Fruit fly (Drosophila melanogaster) whole organism, embryonic: ENCODE results near the gene CG31467.
A peak's percentile ranks its signal among the peaks of the same experiment; 100 is the strongest.

Source experiments
- BtbVII ChIP-seq: fragments of 200-800 bp; sonication (Bioruptor generic); optimal IDR thresholded peaks from 3 replicates; lab custom pipeline; 2017; ENCODE audit warnings: missing biosample characterization, mild to moderate bottlenecking, missing genetic modification characterization
- C15 ChIP-seq: fragments of 200-800 bp; sonication (Bioruptor generic); IDR thresholded peaks from 3 replicates; pipeline ENCODE4 v1.3.6; 2022; ENCODE audit warnings: missing biosample characterization, missing genetic modification characterization
- CG1024 ChIP-seq: fragments of 200-800 bp; sonication (Bioruptor generic); IDR thresholded peaks from 2 replicates; pipeline ENCODE4 v1.3.6; 2022; ENCODE audit warnings: missing biosample characterization, missing genetic modification characterization
- CG10321 ChIP-seq: fragments of 200-800 bp; sonication (Bioruptor generic); IDR thresholded peaks from 2 replicates; pipeline ENCODE4 v1.3.6; 2022; ENCODE audit warnings: missing biosample characterization, missing genetic modification characterization
- CG12155 ChIP-seq: fragments of 200-800 bp; sonication (Bioruptor generic); optimal IDR thresholded peaks from 3 replicates; lab custom pipeline; 2016; ENCODE audit warnings: missing biosample characterization, missing genetic modification characterization
- CG15269 ChIP-seq: fragments of 200-800 bp; sonication (Bioruptor generic); optimal IDR thresholded peaks from 2 replicates; lab custom pipeline; 2018; ENCODE audit warnings: missing biosample characterization, mild to moderate bottlenecking, missing genetic modification characterization, moderate library complexity
- CG1602 ChIP-seq: fragments of 200-800 bp; sonication (Bioruptor generic); optimal IDR thresholded peaks from 3 replicates; lab custom pipeline; 2016; ENCODE audit warnings: missing biosample characterization, missing genetic modification characterization
- CG16863 ChIP-seq: fragments of 200-800 bp; sonication (Bioruptor generic); optimal IDR thresholded peaks from 3 replicates; lab custom pipeline; 2016; ENCODE audit warnings: missing biosample characterization, missing genetic modification characterization
- CG2889 ChIP-seq: fragments of 200-800 bp; sonication (Bioruptor generic); IDR thresholded peaks from 3 replicates; pipeline ENCODE4 v1.3.6; 2022; ENCODE audit warnings: missing biosample characterization, missing genetic modification characterization
- CG31388 ChIP-seq: fragments of 200-800 bp; sonication (Bioruptor generic); optimal IDR thresholded peaks from 2 replicates; lab custom pipeline; 2016; ENCODE audit warnings: missing biosample characterization, missing genetic modification characterization
- CG3163 ChIP-seq: fragments of 200-800 bp; sonication (Bioruptor generic); optimal IDR thresholded peaks from 3 replicates; lab custom pipeline; 2016; ENCODE audit warnings: missing biosample characterization, missing genetic modification characterization
- CG32532 ChIP-seq: fragments of 200-800 bp; sonication (Bioruptor generic); IDR thresholded peaks from 2 replicates; pipeline ENCODE4 v1.3.6; 2022; ENCODE audit warnings: missing biosample characterization, missing genetic modification characterization
- CG3726 ChIP-seq: fragments of 200-800 bp; sonication (Bioruptor generic); IDR thresholded peaks from 3 replicates; pipeline ENCODE4, ENCODE4 v1.3.6; 2022; ENCODE audit warnings: missing biosample characterization, missing genetic modification characterization
- CG3838 ChIP-seq: fragments of 200-800 bp; sonication (Bioruptor generic); optimal IDR thresholded peaks from 3 replicates; lab custom pipeline; 2016; ENCODE audit warnings: missing biosample characterization, missing genetic modification characterization
- CG4282 ChIP-seq: fragments of 200-800 bp; sonication (Bioruptor generic); optimal IDR thresholded peaks from 2 replicates; lab custom pipeline; 2016; ENCODE audit warnings: missing biosample characterization, missing genetic modification characterization
- CG4424 ChIP-seq: fragments of 200-800 bp; sonication (Bioruptor generic); optimal IDR thresholded peaks from 3 replicates; lab custom pipeline; 2016; ENCODE audit warnings: missing biosample characterization, missing genetic modification characterization
- CG5953 ChIP-seq: fragments of 200-800 bp; sonication (Bioruptor generic); IDR thresholded peaks from 2 replicates; pipeline ENCODE4 v1.3.6; 2022; ENCODE audit warnings: missing biosample characterization, missing genetic modification characterization
- CG6654 ChIP-seq: fragments of 200-800 bp; sonication (Bioruptor generic); optimal IDR thresholded peaks from 2 replicates; lab custom pipeline; 2017; ENCODE audit warnings: missing biosample characterization, mild to moderate bottlenecking, missing genetic modification characterization
- CG6813 ChIP-seq: fragments of 200-800 bp; sonication (Bioruptor generic); optimal IDR thresholded peaks from 2 replicates; lab custom pipeline; 2017; ENCODE audit warnings: missing biosample characterization, missing genetic modification characterization, mild to moderate bottlenecking, moderate library complexity, missing genetic modification reagents
- CG8290 ChIP-seq, 3 experiments: fragments of 200-800 bp; sonication (Bioruptor generic); optimal IDR thresholded peaks; 2 replicates each; lab custom pipeline; 2016 to 2019; ENCODE audit warnings: missing biosample characterization in 3 of 3, missing genetic modification characterization in 3 of 3, mild to moderate bottlenecking in 2 of 3, moderate library complexity in 1 of 3
- CG9876 ChIP-seq: fragments of 200-800 bp; sonication (Bioruptor generic); optimal IDR thresholded peaks from 2 replicates; lab custom pipeline; 2016; ENCODE audit warnings: missing biosample characterization, missing genetic modification characterization
- CG9932 ChIP-seq: fragments of 200-800 bp; sonication (Bioruptor generic); IDR thresholded peaks from 2 replicates; pipeline ENCODE4 v1.3.6; 2022; ENCODE audit warnings: missing biosample characterization, missing genetic modification characterization
- CkIIα-i1 ChIP-seq: fragments of 200-800 bp; sonication (Bioruptor generic); IDR thresholded peaks from 2 replicates; pipeline ENCODE4 v1.3.6; 2022; ENCODE audit warnings: missing biosample characterization, missing genetic modification characterization
- Fer1 ChIP-seq: fragments of 200-800 bp; sonication (Bioruptor generic); optimal IDR thresholded peaks from 2 replicates; lab custom pipeline; 2017; ENCODE audit warnings: missing biosample characterization, mild to moderate bottlenecking, missing genetic modification characterization
- Hey ChIP-seq: fragments of 200-800 bp; sonication (Bioruptor generic); optimal IDR thresholded peaks from 3 replicates; lab custom pipeline; 2018; ENCODE audit warnings: missing biosample characterization, mild to moderate bottlenecking, missing genetic modification characterization
- Hr51 ChIP-seq, 2 experiments: fragments of 200-800 bp; sonication (Bioruptor generic); optimal IDR thresholded peaks; 2 replicates in 1 of 2; 3 replicates in 1 of 2; lab custom pipeline; 2016 to 2018; ENCODE audit warnings: missing biosample characterization in 2 of 2, missing genetic modification characterization in 2 of 2, mild to moderate bottlenecking in 1 of 2, moderate library complexity in 1 of 2
- MESR4 ChIP-seq: fragments of 200-800 bp; sonication (Bioruptor generic); optimal IDR thresholded peaks from 2 replicates; lab custom pipeline; 2018; ENCODE audit warnings: missing biosample characterization, mild to moderate bottlenecking, missing genetic modification characterization, moderate library complexity
- Med ChIP-seq: fragments of 200-800 bp; sonication (Bioruptor generic); peaks from one replicate; lab custom pipeline; 2016; ENCODE audit warnings: missing biosample characterization, missing genetic modification characterization, mild to moderate bottlenecking, inconsistent platforms, moderate library complexity
- Oli ChIP-seq: fragments of 200-800 bp; sonication (Bioruptor generic); optimal IDR thresholded peaks from 2 replicates; lab custom pipeline; 2018; ENCODE audit warnings: missing biosample characterization, mild to moderate bottlenecking, missing genetic modification characterization, moderate library complexity
- Rx ChIP-seq: fragments of 200-800 bp; sonication (Bioruptor generic); IDR thresholded peaks from 2 replicates; pipeline ENCODE4 v1.3.6; 2022; ENCODE audit warnings: missing biosample characterization, missing genetic modification characterization
- Sox100B ChIP-seq: fragments of 200-800 bp; sonication (Bioruptor generic); optimal IDR thresholded peaks from 3 replicates; lab custom pipeline; 2018; ENCODE audit warnings: missing biosample characterization, mild to moderate bottlenecking, missing genetic modification characterization
- Tbp ChIP-seq: fragments of >200 bp; optimal IDR thresholded peaks from 2 replicates; lab custom pipeline; 2018; ENCODE audit warnings: missing biosample characterization, missing genetic modification characterization
- abd-A ChIP-seq: fragments of 200-800 bp; sonication (Bioruptor generic); optimal IDR thresholded peaks from 3 replicates; lab custom pipeline; 2019; ENCODE audit warnings: missing biosample characterization, mild to moderate bottlenecking, missing genetic modification characterization, moderate library complexity
- ap ChIP-seq: fragments of 200-800 bp; sonication (Bioruptor generic); IDR thresholded peaks from 2 replicates; pipeline ENCODE4 v1.3.6; 2022; ENCODE audit warnings: missing biosample characterization, missing genetic modification characterization
- fd102C ChIP-seq: fragments of 200-800 bp; sonication (Bioruptor generic); optimal IDR thresholded peaks from 2 replicates; lab custom pipeline; 2018; ENCODE audit warnings: missing biosample characterization, mild to moderate bottlenecking, missing genetic modification characterization, moderate library complexity
- fu2 ChIP-seq: fragments of 200-800 bp; sonication (Bioruptor generic); optimal IDR thresholded peaks from 2 replicates; lab custom pipeline; 2016; ENCODE audit warnings: missing biosample characterization, missing genetic modification characterization
- gce ChIP-seq: fragments of 200-800 bp; sonication (Bioruptor generic); IDR thresholded peaks from 3 replicates; pipeline ENCODE4 v1.3.6; 2022; ENCODE audit warnings: missing biosample characterization, missing genetic modification characterization
- gsb ChIP-seq: fragments of 200-800 bp; sonication (Bioruptor generic); IDR thresholded peaks from 2 replicates; pipeline ENCODE4 v1.3.6; 2022; ENCODE audit warnings: missing biosample characterization, missing genetic modification characterization
- jumu ChIP-seq: fragments of 200-800 bp; sonication (Bioruptor generic); optimal IDR thresholded peaks from 3 replicates; lab custom pipeline; 2016; ENCODE audit warnings: missing biosample characterization, missing genetic modification characterization
- kah ChIP-seq: fragments of 200-800 bp; sonication (Bioruptor generic); optimal IDR thresholded peaks from 2 replicates; lab custom pipeline; 2018; ENCODE audit warnings: missing biosample characterization, mild to moderate bottlenecking, missing genetic modification characterization
- ken ChIP-seq: fragments of 200-800 bp; sonication (Bioruptor generic); IDR thresholded peaks from 3 replicates; pipeline ENCODE4 v1.3.6; 2022; ENCODE audit warnings: missing biosample characterization, missing genetic modification characterization
- nerfin-2 ChIP-seq: fragments of 200-800 bp; sonication (Bioruptor generic); IDR thresholded peaks from 2 replicates; pipeline ENCODE4 v1.3.6; 2022; ENCODE audit warnings: missing biosample characterization, missing genetic modification characterization; ENCODE audit not compliant: partially characterized antibody
- otp ChIP-seq: fragments of 200-800 bp; sonication (Bioruptor generic); IDR thresholded peaks from 3 replicates; pipeline ENCODE4, ENCODE4 v1.3.6; 2022; ENCODE audit warnings: missing biosample characterization, missing genetic modification characterization
- pho ChIP-seq: fragments of 200-800 bp; sonication (Bioruptor generic); optimal IDR thresholded peaks from 2 replicates; lab custom pipeline; 2016; ENCODE audit warnings: missing biosample characterization, missing genetic modification characterization
- prd ChIP-seq, 3 experiments: fragments of >200 bp in 2 of 3; fragments of 200-800 bp in 1 of 3; sonication (Bioruptor generic) in 1 of 3; optimal IDR thresholded peaks in 2 of 3; IDR thresholded peaks in 1 of 3; 2 replicates in 2 of 3; 3 replicates in 1 of 3; pipeline versions ENCODE4 v1.3.6 to Lab custom; 2017 to 2022; ENCODE audit warnings: missing biosample characterization in 1 of 3, missing genetic modification characterization in 1 of 3
- ro ChIP-seq: fragments of 200-800 bp; sonication (Bioruptor generic); IDR thresholded peaks from 2 replicates; pipeline ENCODE4 v1.3.6; 2022; ENCODE audit warnings: missing biosample characterization, missing genetic modification characterization
- schlank ChIP-seq: fragments of 200-800 bp; sonication (Bioruptor generic); optimal IDR thresholded peaks from 2 replicates; lab custom pipeline; 2018; ENCODE audit warnings: missing biosample characterization, mild to moderate bottlenecking, missing genetic modification characterization
- unpg ChIP-seq: fragments of 200-800 bp; sonication (Bioruptor generic); optimal IDR thresholded peaks from 3 replicates; lab custom pipeline; 2018; ENCODE audit warnings: missing biosample characterization, mild to moderate bottlenecking, missing genetic modification characterization, moderate library complexity
- zfh2 ChIP-seq: fragments of 200-800 bp; sonication (Bioruptor generic); optimal IDR thresholded peaks from 2 replicates; lab custom pipeline; 2016; ENCODE audit warnings: missing biosample characterization, missing genetic modification characterization

Gene CG31467

dm6 chr3R:10699020-10699951 is 7.4 kb downstream of the CG31467 start:
- TF ChIP-seq BtbVII (peak; percentile 34), CG31388 (GFP tag; lab: Kevin White, UChicago) (no peak), CG3163 (GFP tag; lab: Kevin White, UChicago) (no peak), Rx (GFP tag; lab: Robert Waterston, UW) (no peak), fd102C (GFP tag; lab: Kevin White, UChicago) (no peak), ken (no peak), unpg (GFP tag; lab: Kevin White, UChicago) (no peak), pho (GFP tag; lab: Kevin White, UChicago) (no peak), CG4282 (GFP tag; lab: Kevin White, UChicago) (no peak), CG3838 (GFP tag; lab: Kevin White, UChicago) (no peak), jumu (GFP tag; lab: Kevin White, UChicago) (no peak), CkIIα-i1 (GFP tag; lab: Robert Waterston, UW) (no peak), Fer1 (peak; percentile 57), CG8290 (GFP tag; optimal IDR thresholded peaks at IDR 0.05; lab: Kevin White, UChicago) (no peak), CG8290 (tag; optimal IDR thresholded peaks at IDR 0.05; lab: Kevin White, UChicago) (no peak), CG4424 (GFP tag; lab: Kevin White, UChicago) (no peak), CG32532 (GFP tag; lab: Robert Waterston, UW) (peak; percentile 52; the same call in 1 of the 2 replicates), CG2889 (GFP tag; lab: Robert Waterston, UW) (no peak), nerfin-2 (no peak), Med (peak; percentile 69), kah (GFP tag; lab: Kevin White, UChicago) (no peak), zfh2 (peak; percentile 45), schlank (tag; lab: Kevin White, UChicago) (no peak), CG6813 (GFP tag; lab: Kevin White, UChicago) (peak; percentile 24), CG9932 (peak; percentile 40; the same call in 1 of the 2 replicates), CG3726 (no peak), CG15269 (tag; lab: Kevin White, UChicago) (peak; percentile 36), CG5953 (GFP tag; lab: Robert Waterston, UW) (no peak), ap (no peak), CG16863 (no peak), C15 (GFP tag; lab: Robert Waterston, UW) (no peak), Tbp (GFP tag; lab: Kevin White, UChicago) (no peak), CG12155 (peak; percentile 25), gce (no peak), CG9876 (no peak), ro (GFP tag; lab: Robert Waterston, UW) (no peak), abd-A (tag; lab: Kevin White, UChicago) (no peak), MESR4 (no peak), otp (GFP tag; lab: Robert Waterston, UW) (peak; percentile 49; the same call in 1 of the 3 replicates), CG10321 (GFP tag; lab: Robert Waterston, UW) (no peak), gsb (GFP tag; lab: Robert Waterston, UW) (no peak), CG1602 (GFP tag; lab: Kevin White, UChicago) (no peak), Sox100B (GFP tag; lab: Kevin White, UChicago) (no peak), Hey (tag; lab: Kevin White, UChicago) (peak; percentile 76), fu2 (GFP tag; lab: Kevin White, UChicago) (no peak), prd (optimal IDR thresholded peaks at IDR 0.05; lab: Kevin White, UChicago) (no peak), prd (GFP tag; IDR thresholded peaks at IDR 0.05; lab: Robert Waterston, UW) (no peak), CG6654 (GFP tag; lab: Kevin White, UChicago) (no peak), Oli (tag; lab: Kevin White, UChicago) (no peak), CG1024 (GFP tag; lab: Robert Waterston, UW) (no peak), Hr51 (GFP tag; optimal IDR thresholded peaks at IDR 0.05; lab: Kevin White, UChicago) (no peak)
